Fruit fly (Drosophila melanogaster) whole organism, embryonic: ENCODE results near the gene CG1246.

Experiments
- ATbp ChIP-seq: fragments of 200-800 bp; sonication (Bioruptor generic); optimal IDR thresholded peaks from 2 replicates; lab custom pipeline; 2017; ENCODE audit warnings: missing biosample characterization, mild to moderate bottlenecking, missing genetic modification characterization, missing genetic modification reagents
- Atf3 ChIP-seq: fragments of 200-800 bp; sonication (Bioruptor generic); optimal IDR thresholded peaks from 3 replicates; lab custom pipeline; 2016; ENCODE audit warnings: missing biosample characterization, missing genetic modification characterization
- CG10979 ChIP-seq: fragments of 200-800 bp; sonication (Bioruptor generic); optimal IDR thresholded peaks from 2 replicates; lab custom pipeline; 2018; ENCODE audit warnings: missing biosample characterization, mild to moderate bottlenecking, missing genetic modification characterization, moderate library complexity
- CG11504 ChIP-seq: fragments of 200-800 bp; sonication (Bioruptor generic); optimal IDR thresholded peaks from 3 replicates; lab custom pipeline; 2019; ENCODE audit warnings: missing biosample characterization, mild to moderate bottlenecking, missing genetic modification characterization, moderate library complexity
- CG11560 ChIP-seq: fragments of 200-800 bp; sonication (Bioruptor generic); IDR thresholded peaks from 3 replicates; pipeline ENCODE4 v1.3.6; 2022; ENCODE audit warnings: missing biosample characterization, missing genetic modification characterization
- CG12299 ChIP-seq: fragments of 200-800 bp; sonication (Bioruptor generic); optimal IDR thresholded peaks from 2 replicates; lab custom pipeline; 2018; ENCODE audit warnings: missing biosample characterization, mild to moderate bottlenecking, missing genetic modification characterization
- CG13287 ChIP-seq: fragments of 200-800 bp; sonication (Bioruptor generic); IDR thresholded peaks from 2 replicates; pipeline ENCODE4 v1.3.6; 2022; ENCODE audit warnings: missing biosample characterization, missing genetic modification characterization; ENCODE audit not compliant: partially characterized antibody
- CG14710 ChIP-seq: fragments of 200-800 bp; sonication (Bioruptor generic); optimal IDR thresholded peaks from 3 replicates; lab custom pipeline; 2019; ENCODE audit warnings: missing biosample characterization, mild to moderate bottlenecking, missing genetic modification characterization, moderate library complexity
- CG14860 ChIP-seq: fragments of 200-800 bp; sonication (Bioruptor generic); IDR thresholded peaks from 3 replicates; pipeline ENCODE4 v1.3.6; 2022; ENCODE audit warnings: missing biosample characterization, missing genetic modification characterization; ENCODE audit not compliant: partially characterized antibody
- CG15269 ChIP-seq: fragments of 200-800 bp; sonication (Bioruptor generic); optimal IDR thresholded peaks from 2 replicates; lab custom pipeline; 2018; ENCODE audit warnings: missing biosample characterization, mild to moderate bottlenecking, missing genetic modification characterization, moderate library complexity
- CG1529 ChIP-seq: fragments of 200-800 bp; sonication (Bioruptor generic); optimal IDR thresholded peaks from 3 replicates; lab custom pipeline; 2018; ENCODE audit warnings: missing biosample characterization, missing genetic modification characterization
- CG16815 ChIP-seq: fragments of 200-800 bp; sonication (Bioruptor generic); optimal IDR thresholded peaks from 3 replicates; lab custom pipeline; 2017; ENCODE audit warnings: missing biosample characterization, mild to moderate bottlenecking, missing genetic modification characterization
- CG17385 ChIP-seq: fragments of 200-800 bp; sonication (Bioruptor generic); optimal IDR thresholded peaks from 3 replicates; lab custom pipeline; 2018; ENCODE audit warnings: missing biosample characterization, mild to moderate bottlenecking, missing genetic modification characterization
- CG17612 ChIP-seq: fragments of 200-800 bp; sonication (Bioruptor generic); IDR thresholded peaks from 2 replicates; pipeline ENCODE4 v1.3.6; 2022; ENCODE audit warnings: missing biosample characterization, missing genetic modification characterization
- CG34422 ChIP-seq: fragments of 200-800 bp; sonication (Bioruptor generic); IDR thresholded peaks from 3 replicates; pipeline ENCODE4 v1.3.6; 2022; ENCODE audit warnings: missing biosample characterization, missing genetic modification characterization
- CG3726 ChIP-seq: fragments of 200-800 bp; sonication (Bioruptor generic); IDR thresholded peaks from 3 replicates; pipeline ENCODE4, ENCODE4 v1.3.6; 2022; ENCODE audit warnings: missing biosample characterization, missing genetic modification characterization
- CG4282 ChIP-seq: fragments of 200-800 bp; sonication (Bioruptor generic); optimal IDR thresholded peaks from 2 replicates; lab custom pipeline; 2016; ENCODE audit warnings: missing biosample characterization, missing genetic modification characterization
- CG7963 ChIP-seq: fragments of 200-800 bp; sonication (Bioruptor generic); IDR thresholded peaks from 3 replicates; pipeline ENCODE4 v1.3.6; 2022; ENCODE audit warnings: missing biosample characterization, missing genetic modification characterization; ENCODE audit not compliant: partially characterized antibody
- CG8944 ChIP-seq: fragments of 200-800 bp; sonication (Bioruptor generic); optimal IDR thresholded peaks from 3 replicates; lab custom pipeline; 2016; ENCODE audit warnings: missing biosample characterization, missing genetic modification characterization
- CG9876 ChIP-seq: fragments of 200-800 bp; sonication (Bioruptor generic); optimal IDR thresholded peaks from 2 replicates; lab custom pipeline; 2016; ENCODE audit warnings: missing biosample characterization, missing genetic modification characterization
- Dip2 ChIP-seq: fragments of 200-800 bp; sonication (Bioruptor generic); IDR thresholded peaks from 2 replicates; pipeline ENCODE4 v1.3.6; 2022; ENCODE audit warnings: missing biosample characterization, missing genetic modification characterization
- E2f2 ChIP-seq: fragments of 200-800 bp; sonication (Bioruptor generic); IDR thresholded peaks from 2 replicates; pipeline ENCODE4 v1.3.6; 2022; ENCODE audit warnings: missing biosample characterization, missing genetic modification characterization
- Gug ChIP-seq: fragments of 200-800 bp; sonication (Bioruptor generic); IDR thresholded peaks from 4 replicates; pipeline ENCODE4 v1.3.6; 2022; ENCODE audit warnings: missing biosample characterization, missing genetic modification characterization
- H2.0 ChIP-seq: fragments of 200-800 bp; sonication (Bioruptor generic); IDR thresholded peaks from 2 replicates; pipeline ENCODE4 v1.3.6; 2022; ENCODE audit warnings: missing biosample characterization, missing genetic modification characterization
- HLH54F ChIP-seq: fragments of 200-800 bp; sonication (Bioruptor generic); optimal IDR thresholded peaks from 3 replicates; lab custom pipeline; 2016; ENCODE audit warnings: missing biosample characterization, missing genetic modification characterization
- Pdp1 ChIP-seq, 2 experiments: fragments of 200-800 bp; sonication (Bioruptor generic); optimal IDR thresholded peaks; 3 replicates each; lab custom pipeline; 2016; ENCODE audit warnings: missing biosample characterization in 2 of 2, missing genetic modification characterization in 2 of 2, mild to moderate bottlenecking in 1 of 2, moderate library complexity in 1 of 2
- Tbp ChIP-seq: fragments of >200 bp; optimal IDR thresholded peaks from 2 replicates; lab custom pipeline; 2018; ENCODE audit warnings: missing biosample characterization, missing genetic modification characterization
- ase ChIP-seq: fragments of 200-800 bp; sonication (Bioruptor generic); IDR thresholded peaks from 3 replicates; pipeline ENCODE4 v1.3.6; 2022; ENCODE audit warnings: missing biosample characterization, missing genetic modification characterization
- dan ChIP-seq: fragments of 200-800 bp; sonication (Bioruptor generic); IDR thresholded peaks from 2 replicates; pipeline ENCODE4 v1.3.6; 2022; ENCODE audit warnings: missing biosample characterization, missing genetic modification characterization
- dmrt99B ChIP-seq: fragments of 200-800 bp; sonication (Bioruptor generic); optimal IDR thresholded peaks from 2 replicates; lab custom pipeline; 2018; ENCODE audit warnings: missing biosample characterization, mild to moderate bottlenecking, missing genetic modification characterization, moderate library complexity
- emc ChIP-seq: fragments of 200-800 bp; sonication (Bioruptor generic); optimal IDR thresholded peaks from 2 replicates; lab custom pipeline; 2016; ENCODE audit warnings: missing biosample characterization, missing genetic modification characterization
- grn ChIP-seq: fragments of 200-800 bp; sonication (Bioruptor generic); optimal IDR thresholded peaks from 3 replicates; lab custom pipeline; 2017; ENCODE audit warnings: missing biosample characterization, missing genetic modification characterization
- kay ChIP-seq: fragments of 200-800 bp; sonication (Bioruptor generic); optimal IDR thresholded peaks from 2 replicates; lab custom pipeline; 2016; ENCODE audit warnings: missing biosample characterization, missing genetic modification characterization
- lola ChIP-seq, 3 experiments: fragments of >200 bp in 2 of 3; fragments of 200-800 bp in 1 of 3; sonication (Bioruptor generic) in 1 of 3; optimal IDR thresholded peaks; 2 replicates each; lab custom pipeline; 2017 to 2019; ENCODE audit warnings: missing biosample characterization in 3 of 3, missing genetic modification characterization in 3 of 3, mild to moderate bottlenecking in 1 of 3, moderate library complexity in 1 of 3
- nerfin-2 ChIP-seq: fragments of 200-800 bp; sonication (Bioruptor generic); IDR thresholded peaks from 2 replicates; pipeline ENCODE4 v1.3.6; 2022; ENCODE audit warnings: missing biosample characterization, missing genetic modification characterization; ENCODE audit not compliant: partially characterized antibody
- pfk ChIP-seq: fragments of 200-800 bp; sonication (Bioruptor generic); optimal IDR thresholded peaks from 2 replicates; lab custom pipeline; 2018; ENCODE audit warnings: missing biosample characterization, mild to moderate bottlenecking, missing genetic modification characterization, moderate library complexity
- pita ChIP-seq: fragments of 200-800 bp; sonication (Bioruptor generic); optimal IDR thresholded peaks from 2 replicates; lab custom pipeline; 2017; ENCODE audit warnings: missing biosample characterization, mild to moderate bottlenecking, missing genetic modification characterization
- pzg ChIP-seq: fragments of 200-800 bp; sonication (Bioruptor generic); optimal IDR thresholded peaks from 3 replicates; lab custom pipeline; 2018; ENCODE audit warnings: missing biosample characterization, mild to moderate bottlenecking, missing genetic modification characterization, moderate library complexity
- ranshi ChIP-seq: fragments of 200-800 bp; sonication (Bioruptor generic); IDR thresholded peaks from 2 replicates; pipeline ENCODE4 v1.3.6; 2022; ENCODE audit warnings: missing biosample characterization, missing genetic modification characterization
- row ChIP-seq: fragments of 200-800 bp; sonication (Bioruptor generic); IDR thresholded peaks from 3 replicates; pipeline ENCODE4 v1.3.6; 2022; ENCODE audit warnings: missing biosample characterization, missing genetic modification characterization
- sc ChIP-seq, 3 experiments: fragments of >200 bp in 2 of 3; fragments of 200-800 bp in 1 of 3; sonication (Bioruptor generic) in 1 of 3; optimal IDR thresholded peaks; 2 replicates in 2 of 3; 3 replicates in 1 of 3; lab custom pipeline; 2017; ENCODE audit warnings: mild to moderate bottlenecking in 1 of 3, missing biosample characterization in 1 of 3, missing genetic modification characterization in 1 of 3, missing genetic modification reagents in 1 of 3
- sqz ChIP-seq: fragments of 200-800 bp; sonication (Bioruptor generic); optimal IDR thresholded peaks from 3 replicates; lab custom pipeline; 2018; ENCODE audit warnings: missing biosample characterization, mild to moderate bottlenecking, missing genetic modification characterization
- trem ChIP-seq: fragments of 200-800 bp; optimal IDR thresholded peaks from 3 replicates; lab custom pipeline; 2019; ENCODE audit warnings: missing biosample characterization, mild to moderate bottlenecking, missing genetic modification characterization, moderate library complexity
- trh ChIP-seq: fragments of 200-800 bp; sonication (Bioruptor generic); optimal IDR thresholded peaks from 2 replicates; lab custom pipeline; 2016; ENCODE audit warnings: missing biosample characterization, missing genetic modification characterization
- zf30C ChIP-seq: fragments of 200-800 bp; sonication (Bioruptor generic); optimal IDR thresholded peaks from 3 replicates; lab custom pipeline; 2018; ENCODE audit warnings: missing biosample characterization, mild to moderate bottlenecking, missing genetic modification characterization
- zfh1 ChIP-seq: fragments of 200-800 bp; sonication (Bioruptor generic); IDR thresholded peaks from 3 replicates; pipeline ENCODE4 v1.3.6; 2022; ENCODE audit warnings: missing biosample characterization, missing genetic modification characterization

Gene CG1246

dm6 chr3L:2647523-2648378, at the start of gene CG1246 (continued):
- TF ChIP-seq CG17385 (GFP tag; lab: Kevin White, UChicago) = peak; percentile 5
- no peak for TF ChIP-seq emc (GFP tag; lab: Kevin White, UChicago)
- TF ChIP-seq CG10979 = peak; percentile 8
- peak in 1 of 2 experiments; percentile 96 for TF ChIP-seq Pdp1 (GFP tag; optimal IDR thresholded peaks at IDR 0.05; lab: Kevin White, UChicago)

- no peak for TF ChIP-seq CG9876 (GFP tag; lab: Kevin White, UChicago)
- TF ChIP-seq CG17612 = no peak
- TF ChIP-seq Tbp = no peak
- TF ChIP-seq ranshi (GFP tag; lab: Robert Waterston, UW) = no peak
- no peak for TF ChIP-seq trh
- TF ChIP-seq CG11560 (tag; lab: Robert Waterston, UW) = no peak
- TF ChIP-seq CG14860 (GFP tag; lab: Robert Waterston, UW) = no peak
- TF ChIP-seq pzg = peak; percentile 41
- no peak for TF ChIP-seq Gug
- TF ChIP-seq sc (optimal IDR thresholded peaks at IDR 0.05; lab: Kevin White, UChicago) = no peak
- TF ChIP-seq sc (GFP tag; optimal IDR thresholded peaks at IDR 0.05; lab: Kevin White, UChicago) = no peak
- no peak for TF ChIP-seq CG11504 (tag; lab: Kevin White, UChicago)
- TF ChIP-seq CG16815 (GFP tag; lab: Kevin White, UChicago) = no peak
- TF ChIP-seq dmrt99B = no peak
- TF ChIP-seq pita (GFP tag; lab: Kevin White, UChicago) = no peak
- TF ChIP-seq zfh1 (GFP tag; lab: Robert Waterston, UW) = no peak
- no peak for TF ChIP-seq kay (GFP tag; lab: Kevin White, UChicago)
- TF ChIP-seq E2f2 (GFP tag; lab: Robert Waterston, UW) = peak; percentile 77
- no peak for TF ChIP-seq sqz (GFP tag; lab: Kevin White, UChicago)
- TF ChIP-seq grn = no peak
- no peak for TF ChIP-seq CG4282 (GFP tag; lab: Kevin White, UChicago)
- no peak for TF ChIP-seq dan (GFP tag; lab: Robert Waterston, UW)
- no peak for TF ChIP-seq CG12299 (tag; lab: Kevin White, UChicago)
- TF ChIP-seq ATbp (GFP tag; lab: Kevin White, UChicago) = no peak
- TF ChIP-seq nerfin-2 (GFP tag; lab: Robert Waterston, UW) = peak; percentile 29; the same call in 1 of the 2 replicates
- TF ChIP-seq CG1529 = no peak
- TF ChIP-seq row (GFP tag; lab: Robert Waterston, UW) = peak; percentile 47; the same call in 2 of the 3 replicates
- TF ChIP-seq trem (tag; lab: Kevin White, UChicago) = no peak
- TF ChIP-seq CG34422 = peak; percentile 55; the same call in 1 of the 3 replicates
- TF ChIP-seq pfk (GFP tag; lab: Kevin White, UChicago) = no peak
- no peak for TF ChIP-seq ase
- no peak for TF ChIP-seq lola (GFP tag; optimal IDR thresholded peaks at IDR 0.05; lab: Kevin White, UChicago)
- TF ChIP-seq CG13287 (GFP tag; lab: Robert Waterston, UW) = peak; percentile 46; the same call in 1 of the 2 replicates
- 0 out of 3 replicates have a peak, but pooled peaks have one; percentile 14 for TF ChIP-seq CG7963 (GFP tag; lab: Robert Waterston, UW)
- TF ChIP-seq CG15269 (tag; lab: Kevin White, UChicago) = no peak
- no peak for TF ChIP-seq H2.0
- no peak for TF ChIP-seq Atf3 (GFP tag; lab: Kevin White, UChicago)
- TF ChIP-seq CG3726 (GFP tag; lab: Robert Waterston, UW) = no peak
- TF ChIP-seq CG8944 (GFP tag; lab: Kevin White, UChicago) = no peak
- TF ChIP-seq Pdp1 (GFP tag; optimal IDR thresholded peaks at IDR 0.05; lab: Kevin White, UChicago) = peak in 1 of 2 experiments; percentile 99
- peak; percentile 7 for TF ChIP-seq CG14710 (tag; lab: Kevin White, UChicago)
- no peak for TF ChIP-seq HLH54F (GFP tag; lab: Kevin White, UChicago)
- no peak for TF ChIP-seq zf30C (GFP tag; lab: Kevin White, UChicago)
- no peak for TF ChIP-seq Dip2 (GFP tag; lab: Robert Waterston, UW)
These were observed 48.6 kb upstream of the CG1246 start, which contains the start of the genes CG16985 and CG12182 for dm6 chr3L:2599214-2599730. Gene CG16985 (plus strand): TSS chr3L:2599297. Gene CG12182 (minus strand): TSS chr3L:2599579.
